Fruit fly (Drosophila melanogaster) whole organism, embryonic: Measurements from ENCODE around the gene CG31495.

ENCODE experiments used
- CG10366 ChIP-seq: fragments of 200-800 bp; sonication (Bioruptor generic); IDR thresholded peaks from 2 replicates; pipeline ENCODE4 v1.3.6; 2022; ENCODE audit warnings: missing biosample characterization, missing genetic modification characterization
- CG10565 ChIP-seq: fragments of 200-800 bp; sonication (Bioruptor generic); optimal IDR thresholded peaks from 3 replicates; lab custom pipeline; 2016; ENCODE audit warnings: missing biosample characterization, mild to moderate bottlenecking, missing genetic modification characterization
- CG11093 ChIP-seq: fragments of 200-800 bp; sonication (Bioruptor generic); IDR thresholded peaks from 3 replicates; pipeline ENCODE4 v1.3.6; 2022; ENCODE audit warnings: missing biosample characterization, missing genetic modification characterization
- CG12071 ChIP-seq: fragments of 200-800 bp; sonication (Bioruptor generic); optimal IDR thresholded peaks from 3 replicates; lab custom pipeline; 2018; ENCODE audit warnings: missing biosample characterization, mild to moderate bottlenecking, missing genetic modification characterization
- CG13287 ChIP-seq: fragments of 200-800 bp; sonication (Bioruptor generic); IDR thresholded peaks from 2 replicates; pipeline ENCODE4 v1.3.6; 2022; ENCODE audit warnings: missing biosample characterization, missing genetic modification characterization; ENCODE audit not compliant: partially characterized antibody
- CG15479 ChIP-seq: fragments of 200-800 bp; sonication (Bioruptor generic); optimal IDR thresholded peaks from 3 replicates; lab custom pipeline; 2019; ENCODE audit warnings: missing biosample characterization, mild to moderate bottlenecking, missing genetic modification characterization, moderate library complexity
- CG17361 ChIP-seq: fragments of 200-800 bp; sonication (Bioruptor generic); IDR thresholded peaks from 3 replicates; pipeline ENCODE4 v1.3.6; 2022; ENCODE audit warnings: missing biosample characterization, missing genetic modification characterization
- CG18262 ChIP-seq: fragments of 200-800 bp; optimal IDR thresholded peaks from 3 replicates; lab custom pipeline; 2019; ENCODE audit warnings: missing biosample characterization, mild to moderate bottlenecking, missing genetic modification characterization, moderate library complexity
- CG1832 ChIP-seq: fragments of 200-800 bp; sonication (Bioruptor generic); optimal IDR thresholded peaks from 2 replicates; lab custom pipeline; 2017; ENCODE audit warnings: missing biosample characterization, mild to moderate bottlenecking, missing genetic modification characterization, inconsistent platforms
- CG30020 ChIP-seq: fragments of 200-800 bp; optimal IDR thresholded peaks from 2 replicates; lab custom pipeline; 2019; ENCODE audit warnings: missing biosample characterization, mild to moderate bottlenecking, missing genetic modification characterization, moderate library complexity
- CG4424 ChIP-seq: fragments of 200-800 bp; sonication (Bioruptor generic); optimal IDR thresholded peaks from 3 replicates; lab custom pipeline; 2016; ENCODE audit warnings: missing biosample characterization, missing genetic modification characterization
- CG7745 ChIP-seq: fragments of 200-800 bp; sonication (Bioruptor generic); optimal IDR thresholded peaks from 2 replicates; lab custom pipeline; 2018; ENCODE audit warnings: missing biosample characterization, mild to moderate bottlenecking, missing genetic modification characterization, moderate library complexity
- CG9727 ChIP-seq: fragments of 200-800 bp; sonication (Bioruptor generic); optimal IDR thresholded peaks from 3 replicates; lab custom pipeline; 2017; ENCODE audit warnings: missing biosample characterization, mild to moderate bottlenecking, missing genetic modification characterization
- CG9932 ChIP-seq: fragments of 200-800 bp; sonication (Bioruptor generic); IDR thresholded peaks from 2 replicates; pipeline ENCODE4 v1.3.6; 2022; ENCODE audit warnings: missing biosample characterization, missing genetic modification characterization
- D19A ChIP-seq: fragments of 200-800 bp; optimal IDR thresholded peaks from 3 replicates; lab custom pipeline; 2019; ENCODE audit warnings: missing biosample characterization, mild to moderate bottlenecking, missing genetic modification characterization, moderate library complexity
- Dad ChIP-seq: fragments of 200-800 bp; sonication (Bioruptor generic); optimal IDR thresholded peaks from 3 replicates; lab custom pipeline; 2016; ENCODE audit warnings: missing biosample characterization, missing genetic modification characterization
- Dip2 ChIP-seq: fragments of 200-800 bp; sonication (Bioruptor generic); IDR thresholded peaks from 2 replicates; pipeline ENCODE4 v1.3.6; 2022; ENCODE audit warnings: missing biosample characterization, missing genetic modification characterization
- Dip3 ChIP-seq: fragments of 200-800 bp; sonication (Bioruptor generic); optimal IDR thresholded peaks from 3 replicates; lab custom pipeline; 2016; ENCODE audit warnings: missing biosample characterization, missing genetic modification characterization
- Dref ChIP-seq: fragments of 200-800 bp; sonication (Bioruptor generic); IDR thresholded peaks from 2 replicates; pipeline ENCODE4 v1.3.6; 2022; ENCODE audit warnings: missing biosample characterization, missing genetic modification characterization
- E2f1 ChIP-seq: fragments of 200-800 bp; sonication (Bioruptor generic); IDR thresholded peaks from 2 replicates; pipeline ENCODE4 v1.3.6; 2022; ENCODE audit warnings: missing biosample characterization, missing genetic modification characterization
- Gug ChIP-seq: fragments of 200-800 bp; sonication (Bioruptor generic); IDR thresholded peaks from 4 replicates; pipeline ENCODE4 v1.3.6; 2022; ENCODE audit warnings: missing biosample characterization, missing genetic modification characterization
- HLHmδ ChIP-seq: fragments of 200-800 bp; sonication (Bioruptor generic); optimal IDR thresholded peaks from 2 replicates; lab custom pipeline; 2018; ENCODE audit warnings: missing biosample characterization, mild to moderate bottlenecking, missing genetic modification characterization, moderate library complexity
- MBD-R2 ChIP-seq: fragments of 200-800 bp; sonication (Bioruptor generic); IDR thresholded peaks from 2 replicates; pipeline ENCODE4 v1.3.6; 2022; ENCODE audit warnings: missing biosample characterization, missing genetic modification characterization
- Med ChIP-seq: fragments of 200-800 bp; sonication (Bioruptor generic); peaks from one replicate; lab custom pipeline; 2016; ENCODE audit warnings: missing biosample characterization, missing genetic modification characterization, mild to moderate bottlenecking, inconsistent platforms, moderate library complexity
- Meics ChIP-seq: fragments of 200-800 bp; sonication (Bioruptor generic); optimal IDR thresholded peaks from 2 replicates; lab custom pipeline; 2017; ENCODE audit warnings: missing biosample characterization, mild to moderate bottlenecking, missing genetic modification characterization
- NC2α ChIP-seq: fragments of 200-800 bp; sonication (Bioruptor generic); optimal IDR thresholded peaks from 2 replicates; lab custom pipeline; 2016; ENCODE audit warnings: missing biosample characterization, missing genetic modification characterization
- NC2β ChIP-seq: fragments of 200-800 bp; sonication (Bioruptor generic); optimal IDR thresholded peaks from 2 replicates; lab custom pipeline; 2016; ENCODE audit warnings: missing biosample characterization, missing genetic modification characterization
- Side ChIP-seq: fragments of 200-800 bp; sonication (Bioruptor generic); optimal IDR thresholded peaks from 2 replicates; lab custom pipeline; 2016; ENCODE audit warnings: missing biosample characterization, missing genetic modification characterization
- Taf1 ChIP-seq: fragments of 200-800 bp; sonication (Bioruptor generic); IDR thresholded peaks from 2 replicates; pipeline ENCODE4 v1.3.6; 2022; ENCODE audit warnings: missing biosample characterization, missing genetic modification characterization
- Vsx1 ChIP-seq: fragments of 200-800 bp; sonication (Bioruptor generic); optimal IDR thresholded peaks from 2 replicates; lab custom pipeline; 2017; ENCODE audit warnings: missing biosample characterization, mild to moderate bottlenecking, missing genetic modification characterization, missing genetic modification reagents
- abd-A ChIP-seq: fragments of 200-800 bp; sonication (Bioruptor generic); optimal IDR thresholded peaks from 3 replicates; lab custom pipeline; 2019; ENCODE audit warnings: missing biosample characterization, mild to moderate bottlenecking, missing genetic modification characterization, moderate library complexity
- dimm ChIP-seq: fragments of 200-800 bp; sonication (Bioruptor generic); IDR thresholded peaks from 2 replicates; pipeline ENCODE4 v1.3.6; 2022; ENCODE audit warnings: missing biosample characterization, missing genetic modification characterization
- gcm ChIP-seq: fragments of 200-800 bp; sonication (Bioruptor generic); optimal IDR thresholded peaks from 2 replicates; lab custom pipeline; 2019; ENCODE audit warnings: missing biosample characterization, mild to moderate bottlenecking, missing genetic modification characterization, moderate library complexity
- gcm2 ChIP-seq: fragments of 200-800 bp; sonication (Bioruptor generic); optimal IDR thresholded peaks from 2 replicates; lab custom pipeline; 2016; ENCODE audit warnings: missing biosample characterization, missing genetic modification characterization
- gro ChIP-seq: fragments of 200-800 bp; sonication (Bioruptor generic); optimal IDR thresholded peaks from 2 replicates; lab custom pipeline; 2016; ENCODE audit warnings: missing biosample characterization, missing genetic modification characterization
- her ChIP-seq: fragments of 200-800 bp; sonication (Bioruptor generic); optimal IDR thresholded peaks from 2 replicates; lab custom pipeline; 2016; ENCODE audit warnings: missing biosample characterization, missing genetic modification characterization
- lola ChIP-seq, 3 experiments: fragments of >200 bp in 2 of 3; fragments of 200-800 bp in 1 of 3; sonication (Bioruptor generic) in 1 of 3; optimal IDR thresholded peaks; 2 replicates each; lab custom pipeline; 2017 to 2019; ENCODE audit warnings: missing biosample characterization in 3 of 3, missing genetic modification characterization in 3 of 3, mild to moderate bottlenecking in 1 of 3, moderate library complexity in 1 of 3
- luna ChIP-seq: fragments of 200-800 bp; sonication (Bioruptor generic); optimal IDR thresholded peaks from 2 replicates; lab custom pipeline; 2016; ENCODE audit warnings: missing biosample characterization, missing genetic modification characterization
- nom ChIP-seq: fragments of 200-800 bp; sonication (Bioruptor generic); optimal IDR thresholded peaks from 2 replicates; lab custom pipeline; 2017; ENCODE audit warnings: missing biosample characterization, missing genetic modification characterization, mild to moderate bottlenecking, moderate library complexity, missing genetic modification reagents
- peb ChIP-seq: fragments of 200-800 bp; sonication (Bioruptor generic); IDR thresholded peaks from 2 replicates; pipeline ENCODE4 v1.3.6; 2022; ENCODE audit warnings: missing biosample characterization, missing genetic modification characterization
- prd ChIP-seq, 3 experiments: fragments of >200 bp in 2 of 3; fragments of 200-800 bp in 1 of 3; sonication (Bioruptor generic) in 1 of 3; optimal IDR thresholded peaks in 2 of 3; IDR thresholded peaks in 1 of 3; 2 replicates in 2 of 3; 3 replicates in 1 of 3; pipeline versions ENCODE4 v1.3.6 to Lab custom; 2017 to 2022; ENCODE audit warnings: missing biosample characterization in 1 of 3, missing genetic modification characterization in 1 of 3
- shn ChIP-seq: fragments of 200-800 bp; sonication (Bioruptor generic); optimal IDR thresholded peaks from 3 replicates; lab custom pipeline; 2016; ENCODE audit warnings: missing biosample characterization, missing genetic modification characterization
- slp2 ChIP-seq: fragments of 200-800 bp; sonication (Bioruptor generic); optimal IDR thresholded peaks from 2 replicates; lab custom pipeline; 2016; ENCODE audit warnings: missing biosample characterization, missing genetic modification characterization
- sna ChIP-seq: fragments of 200-800 bp; sonication (Bioruptor generic); IDR thresholded peaks from 2 replicates; pipeline ENCODE4 v1.3.6; 2022; ENCODE audit warnings: missing biosample characterization, missing genetic modification characterization; ENCODE audit not compliant: partially characterized antibody
- so ChIP-seq: fragments of 200-800 bp; sonication (Bioruptor generic); IDR thresholded peaks from 3 replicates; pipeline ENCODE4 v1.3.6; 2022; ENCODE audit warnings: missing biosample characterization, missing genetic modification characterization
- twi ChIP-seq: fragments of 200-800 bp; optimal IDR thresholded peaks from 2 replicates; lab custom pipeline; 2019; ENCODE audit warnings: missing biosample characterization, mild to moderate bottlenecking, missing genetic modification characterization, moderate library complexity
- usp ChIP-seq: fragments of >200 bp; optimal IDR thresholded peaks from 2 replicates; lab custom pipeline; 2017; ENCODE audit warnings: missing biosample characterization, missing genetic modification characterization
- vfl ChIP-seq: fragments of 200-800 bp; sonication (Bioruptor generic); optimal IDR thresholded peaks from 2 replicates; lab custom pipeline; 2016; ENCODE audit warnings: missing biosample characterization, missing genetic modification characterization
- vnd ChIP-seq: fragments of 200-800 bp; sonication (Bioruptor generic); IDR thresholded peaks from 3 replicates; pipeline ENCODE4 v1.3.6; 2022; ENCODE audit warnings: missing biosample characterization, missing genetic modification characterization; ENCODE audit not compliant: partially characterized antibody
- yki ChIP-seq: fragments of >200 bp; optimal IDR thresholded peaks from 3 replicates; lab custom pipeline; 2018

The CG31495 gene

dm6 chr3R:13793979-13794665 is 45.6 kb downstream of the CG31495 start (continued):
- TF ChIP-seq gcm (GFP tag; lab: Kevin White, UChicago) (peak; percentile 71), D19A (tag; lab: Kevin White, UChicago) (peak; percentile 78), CG10565 (GFP tag; lab: Kevin White, UChicago) (no peak), gro (GFP tag; lab: Kevin White, UChicago) (no peak), Dref (no peak), Dip3 (GFP tag; lab: Kevin White, UChicago) (no peak), luna (GFP tag; lab: Kevin White, UChicago) (no peak), slp2 (GFP tag; lab: Kevin White, UChicago) (no peak), CG9727 (GFP tag; lab: Kevin White, UChicago) (peak; percentile 43), nom (no peak), abd-A (tag; lab: Kevin White, UChicago) (no peak), CG18262 (peak; percentile 82), Taf1 (GFP tag; lab: Robert Waterston, UW) (no peak), yki (lab: Kevin White, UChicago) (no peak), NC2α (GFP tag; lab: Kevin White, UChicago) (no peak), twi (tag; lab: Kevin White, UChicago) (peak; percentile 35), E2f1 (GFP tag; lab: Robert Waterston, UW) (peak; percentile 25; the same call in 1 of the 2 replicates), prd (optimal IDR thresholded peaks at IDR 0.05; lab: Kevin White, UChicago) (no peak), prd (GFP tag; IDR thresholded peaks at IDR 0.05; lab: Robert Waterston, UW) (peak; percentile 78; the same call in 2 of the 3 replicates), CG1832 (GFP tag; lab: Kevin White, UChicago) (no peak), CG30020 (tag; lab: Kevin White, UChicago) (peak; percentile 24), CG10366 (GFP tag; lab: Robert Waterston, UW) (peak; percentile 44; the same call in 1 of the 2 replicates), Gug (GFP tag; lab: Robert Waterston, UW) (peak; percentile 42; the same call in 3 of the 4 replicates), Dad (GFP tag; lab: Kevin White, UChicago) (no peak), CG7745 (tag; lab: Kevin White, UChicago) (no peak), CG15479 (GFP tag; lab: Kevin White, UChicago) (no peak), Side (GFP tag; lab: Kevin White, UChicago) (no peak), vfl (GFP tag; lab: Kevin White, UChicago) (no peak), so (GFP tag; lab: Robert Waterston, UW) (peak; percentile 56; the same call in 1 of the 3 replicates), lola (GFP tag; optimal IDR thresholded peaks at IDR 0.05; lab: Kevin White, UChicago) (peak in 1 of 3 experiments; percentile 85), peb (GFP tag; lab: Robert Waterston, UW) (peak; percentile 37; the same call in 1 of the 2 replicates), Dip2 (GFP tag; lab: Robert Waterston, UW) (no peak), dimm (GFP tag; lab: Robert Waterston, UW) (no peak), CG11093 (GFP tag; lab: Robert Waterston, UW) (no peak), shn (GFP tag; lab: Kevin White, UChicago) (no peak), sna (GFP tag; lab: Robert Waterston, UW) (no peak), gcm2 (no peak), vnd (GFP tag; lab: Robert Waterston, UW) (no peak), CG17361 (GFP tag; lab: Robert Waterston, UW) (peak; percentile 65), Med (GFP tag; lab: Kevin White, UChicago) (peak; percentile 80), CG13287 (GFP tag; lab: Robert Waterston, UW) (no peak), Vsx1 (GFP tag; lab: Kevin White, UChicago) (peak; percentile 11), CG4424 (GFP tag; lab: Kevin White, UChicago) (peak; percentile 76), MBD-R2 (no peak), usp (GFP tag; lab: Kevin White, UChicago) (no peak), her (GFP tag; lab: Kevin White, UChicago) (no peak), Meics (GFP tag; lab: Kevin White, UChicago) (peak; percentile 25), NC2β (peak; percentile 6), HLHmδ (no peak), CG12071 (GFP tag; lab: Kevin White, UChicago) (no peak), CG9932 (GFP tag; lab: Robert Waterston, UW) (no peak)
